Worm (Caenorhabditis elegans) whole organism, early embryonic: ENCODE results near the gene gur-5.

Experiments used
- B0310.2 ChIP-seq: sonication (generic microtip); optimal IDR thresholded peaks from 2 replicates; lab custom pipeline; 2016; ENCODE audit warnings: mild to moderate bottlenecking, missing genetic modification characterization, missing compliant biosample characterization
- F13C5.2 ChIP-seq: sonication (generic microtip); optimal IDR thresholded peaks from 2 replicates; lab custom pipeline; 2017; ENCODE audit warnings: mild to moderate bottlenecking, missing genetic modification characterization, inconsistent platforms, missing compliant biosample characterization
- aly-1 ChIP-seq: sonication (generic microtip); optimal IDR thresholded peaks from 2 replicates; lab custom pipeline; 2016; ENCODE audit warnings: missing genetic modification characterization, missing compliant biosample characterization
- ama-1 ChIP-seq: fragments of 150-350 bp; optimal IDR thresholded peaks from 2 replicates; lab custom pipeline; 2014
- ceh-13 ChIP-seq: fragments of 200-800 bp; sonication (Bioruptor generic); optimal IDR thresholded peaks from 2 replicates; lab custom pipeline; 2018; ENCODE audit warnings: mild to moderate bottlenecking, missing genetic modification characterization, missing compliant biosample characterization
- ceh-36 ChIP-seq: sonication (generic microtip); optimal IDR thresholded peaks from 2 replicates; lab custom pipeline; 2016; ENCODE audit warnings: missing genetic modification characterization, inconsistent platforms, missing compliant biosample characterization
- ets-7 ChIP-seq: sonication (generic microtip); optimal IDR thresholded peaks from 2 replicates; lab custom pipeline; 2016; ENCODE audit warnings: missing genotype, missing genetic modification characterization, missing compliant biosample characterization
- flt-1 ChIP-seq: fragments of 200-800 bp; sonication (Bioruptor generic); IDR thresholded peaks from 2 replicates; pipeline ENCODE4 v1.3.6; 2022; ENCODE audit warnings: missing genetic modification characterization, missing compliant biosample characterization
- hmbx-1 ChIP-seq: sonication (generic microtip); optimal IDR thresholded peaks from 2 replicates; lab custom pipeline; 2016; ENCODE audit warnings: mild to moderate bottlenecking, missing genetic modification characterization, missing compliant biosample characterization
- hmg-4 ChIP-seq: fragments of 200-800 bp; sonication (Bioruptor generic); optimal IDR thresholded peaks from 2 replicates; lab custom pipeline; 2018; ENCODE audit warnings: mild to moderate bottlenecking, missing genetic modification characterization, missing compliant biosample characterization
- hnd-1 ChIP-seq: sonication (generic microtip); optimal IDR thresholded peaks from 2 replicates; lab custom pipeline; 2016; ENCODE audit warnings: missing genetic modification characterization, missing compliant biosample characterization
- pes-1 ChIP-seq: fragments of 200-800 bp; sonication (Bioruptor generic); IDR thresholded peaks from 2 replicates; pipeline ENCODE4 v1.3.6; 2022; ENCODE audit warnings: missing genetic modification reagents, missing genetic modification characterization, missing compliant biosample characterization
- scrt-1 ChIP-seq: fragments of 200-800 bp; sonication (Bioruptor generic); IDR thresholded peaks from 2 replicates; pipeline ENCODE4 v1.3.6; 2022; ENCODE audit warnings: missing genetic modification characterization, missing compliant biosample characterization
- sea-1 ChIP-seq: fragments of 200-800 bp; sonication (Bioruptor generic); conservative IDR thresholded peaks from 2 replicates; pipeline ENCODE4 v1.3.6; 2022; ENCODE audit warnings: missing genetic modification characterization, missing compliant biosample characterization
- tbx-11 ChIP-seq: fragments of 200-800 bp; sonication (Bioruptor generic); IDR thresholded peaks from 2 replicates; pipeline ENCODE4 v1.3.6; 2022; ENCODE audit warnings: missing genetic modification characterization, missing compliant biosample characterization
- tbx-37 ChIP-seq: fragments of 200-800 bp; sonication (Bioruptor generic); conservative IDR thresholded peaks from 2 replicates; pipeline ENCODE4 v1.3.6; 2022; ENCODE audit warnings: missing genetic modification reagents, missing genetic modification characterization, missing compliant biosample characterization
- tra-4 ChIP-seq: sonication (generic microtip); optimal IDR thresholded peaks from 2 replicates; lab custom pipeline; 2017; ENCODE audit warnings: missing genetic modification characterization, missing compliant biosample characterization

gur-5 gene

DNA sequence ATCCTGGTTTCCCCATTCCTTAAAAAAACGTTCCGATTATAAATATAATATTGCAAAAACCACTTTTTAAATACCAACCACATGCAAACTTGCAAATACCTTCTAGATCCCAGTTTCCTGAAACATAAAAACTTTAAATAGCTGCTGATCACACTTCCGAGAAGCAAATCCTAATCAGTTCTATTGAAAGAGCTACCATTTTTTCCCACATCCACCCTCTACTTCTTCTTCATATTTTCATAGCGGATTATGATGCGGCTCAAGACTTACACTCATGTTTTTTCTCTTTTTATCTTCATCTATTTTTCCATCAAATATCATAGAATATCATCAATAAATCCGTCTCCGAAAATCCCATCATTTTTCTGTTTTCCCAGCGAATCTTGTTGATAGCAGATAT is 41.8 kb downstream of the gur-5 start:
- TF ChIP-seq B0310.2, result no peak
- TF ChIP-seq ets-7 (tag; lab: Kevin White, UChicago), result no peak
- no peak for TF ChIP-seq aly-1 (tag; lab: Kevin White, UChicago)
- no peak for TF ChIP-seq tbx-37 (GFP tag; lab: Robert Waterston, UW)
- no peak for TF ChIP-seq sea-1 (GFP tag; lab: Robert Waterston, UW)
- no peak for TF ChIP-seq hmbx-1
- TF ChIP-seq hnd-1, result no peak
- no peak for TF ChIP-seq tra-4 (tag; lab: Kevin White, UChicago)
- no peak for TF ChIP-seq pes-1 (GFP tag; lab: Robert Waterston, UW)
- TF ChIP-seq ceh-36 (tag; lab: Kevin White, UChicago), result no peak
- no peak for TF ChIP-seq scrt-1
- no peak for TF ChIP-seq hmg-4
- TF ChIP-seq F13C5.2, result no peak
- TF ChIP-seq ceh-13, result no peak
- no peak for TF ChIP-seq ama-1 (lab: Kevin White, UChicago)
- no peak for TF ChIP-seq flt-1 (GFP tag; lab: Robert Waterston, UW)

ce11 chrII:5328912-5329311 is 43.8 kb downstream of the gur-5 start:
- TF ChIP-seq hnd-1 (no peak), ets-7 (tag; lab: Kevin White, UChicago) (no peak), flt-1 (GFP tag; lab: Robert Waterston, UW) (no peak), ama-1 (lab: Kevin White, UChicago) (no peak), scrt-1 (no peak), aly-1 (tag; lab: Kevin White, UChicago) (no peak), tbx-11 (GFP tag; lab: Robert Waterston, UW) (no peak), sea-1 (GFP tag; lab: Robert Waterston, UW) (no peak), pes-1 (GFP tag; lab: Robert Waterston, UW) (no peak), ceh-13 (no peak), B0310.2 (no peak), hmbx-1 (no peak), tbx-37 (GFP tag; lab: Robert Waterston, UW) (no peak)

DNA sequence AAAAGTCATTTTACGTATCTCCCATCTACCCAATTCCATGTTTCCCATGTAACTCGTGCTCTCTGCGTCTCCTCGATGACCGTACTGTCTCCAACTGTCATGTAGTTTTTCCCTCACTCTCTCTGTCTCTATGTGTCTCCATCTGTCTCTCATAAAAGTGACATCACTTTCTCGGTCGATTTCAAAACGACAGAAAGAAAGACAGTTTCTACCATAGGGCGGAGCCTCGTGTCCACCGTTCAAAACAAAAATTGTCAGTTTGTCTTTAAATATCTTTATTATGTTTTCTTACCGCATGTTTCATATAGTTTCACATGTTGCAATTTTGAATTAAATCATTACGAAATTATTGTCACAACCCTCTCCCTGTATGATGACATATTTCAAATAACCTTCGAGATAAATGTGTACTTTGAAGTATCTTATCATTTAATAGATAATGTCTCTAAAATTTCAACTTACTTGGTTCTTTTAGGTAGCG is 45.1 kb downstream of the gur-5 start:
- TF ChIP-seq hmbx-1, result no peak
- peak; percentile 12 for TF ChIP-seq F13C5.2
- no peak for TF ChIP-seq hnd-1
- no peak for TF ChIP-seq ama-1 (lab: Kevin White, UChicago)
- TF ChIP-seq pes-1 (GFP tag; lab: Robert Waterston, UW), result no peak
- no peak for TF ChIP-seq flt-1 (GFP tag; lab: Robert Waterston, UW)
- no peak for TF ChIP-seq ceh-13
- no peak for TF ChIP-seq sea-1 (GFP tag; lab: Robert Waterston, UW)

- TF ChIP-seq sea-1 (GFP tag; lab: Robert Waterston, UW) (no peak), hnd-1 (no peak), aly-1 (tag; lab: Kevin White, UChicago) (no peak), hmbx-1 (no peak), tra-4 (tag; lab: Kevin White, UChicago) (no peak), F13C5.2 (no peak), tbx-11 (GFP tag; lab: Robert Waterston, UW) (no peak), scrt-1 (no peak), ama-1 (lab: Kevin White, UChicago) (no peak), tbx-37 (GFP tag; lab: Robert Waterston, UW) (no peak), flt-1 (GFP tag; lab: Robert Waterston, UW) (no peak), pes-1 (GFP tag; lab: Robert Waterston, UW) (no peak), hmg-4 (no peak), ets-7 (tag; lab: Kevin White, UChicago) (no peak), ceh-13 (no peak)
Measured at ce11 chrII:5331677-5332303, 46.7 kb downstream of the gur-5 start.

- TF ChIP-seq tbx-11 (GFP tag; lab: Robert Waterston, UW) (no peak), scrt-1 (no peak), ceh-36 (tag; lab: Kevin White, UChicago) (no peak), flt-1 (GFP tag; lab: Robert Waterston, UW) (no peak), aly-1 (tag; lab: Kevin White, UChicago) (no peak), ama-1 (lab: Kevin White, UChicago) (no peak), tra-4 (tag; lab: Kevin White, UChicago) (no peak), sea-1 (GFP tag; lab: Robert Waterston, UW) (no peak), ceh-13 (no peak), hmbx-1 (no peak)
Measured at ce11 chrII:5332345-5333124, 47.4 kb downstream of the gur-5 start.

DNA sequence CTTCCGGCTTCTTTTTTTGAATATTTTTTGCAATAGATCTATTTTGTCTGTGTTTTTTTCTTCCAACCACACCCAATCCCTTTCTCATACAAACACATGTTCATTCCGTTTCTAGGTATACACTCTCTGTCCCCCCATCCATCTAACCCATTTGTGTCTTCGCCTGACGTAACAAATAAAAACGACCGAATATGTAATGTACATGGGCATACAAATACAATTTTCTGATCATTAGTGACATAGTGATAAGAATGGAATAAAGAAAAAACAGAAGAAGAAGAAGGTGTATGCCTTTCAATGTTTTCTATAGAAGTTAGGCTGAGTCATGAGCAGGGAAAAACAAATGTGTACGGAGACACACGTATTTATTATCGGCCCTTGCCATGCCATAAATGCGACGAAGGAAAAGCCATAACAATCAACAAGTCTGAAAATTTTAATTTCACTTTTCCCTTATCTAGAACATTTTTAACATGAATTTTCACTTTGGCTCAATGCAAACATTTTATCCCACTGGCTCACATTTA is 48.7 kb downstream of the gur-5 start:
- TF ChIP-seq aly-1 (tag; lab: Kevin White, UChicago) (no peak), ets-7 (tag; lab: Kevin White, UChicago) (no peak), tbx-37 (GFP tag; lab: Robert Waterston, UW) (no peak), hmg-4 (no peak), ceh-13 (no peak), pes-1 (GFP tag; lab: Robert Waterston, UW) (no peak), sea-1 (GFP tag; lab: Robert Waterston, UW) (no peak), ama-1 (lab: Kevin White, UChicago) (no peak), B0310.2 (no peak)

- no peak for TF ChIP-seq ceh-13
Measured at ce11 chrII:5334628-5335027, 49.5 kb downstream of the gur-5 start.
